Fruit fly (Drosophila melanogaster): ENCODE data around the gene Syx17.

Gene Syx17

DNA sequence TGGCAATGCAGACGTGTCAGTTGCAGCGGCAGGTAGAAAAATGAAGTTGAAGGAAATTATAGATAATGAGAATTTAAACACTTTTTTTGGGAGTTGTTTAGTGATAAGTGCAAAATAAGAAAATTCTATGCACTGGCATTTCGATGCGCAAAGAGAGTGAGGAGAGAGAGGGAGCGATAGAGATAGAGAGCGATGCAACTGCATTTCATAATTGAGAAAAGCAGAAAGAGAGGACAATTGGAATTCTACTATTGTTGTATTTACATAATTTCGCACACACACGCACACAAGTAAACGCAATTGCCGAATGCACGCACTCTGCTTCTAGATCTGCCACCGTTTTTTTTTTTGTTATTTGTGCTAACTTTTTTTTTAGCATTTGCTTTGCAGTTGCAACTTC lies 39.8 kb upstream of the Syx17 start (continued):
- TF ChIP-seq CG31365 (tag; optimal IDR thresholded peaks at IDR 0.05) (no peak), Camta (GFP tag; optimal IDR thresholded peaks at IDR 0.05) (no peak), CG34224 (GFP tag; IDR thresholded peaks at IDR 0.05; ENCODE audit: partially characterized antibody) (no peak), ems (GFP tag; optimal IDR thresholded peaks at IDR 0.05) (no peak), gem (tag; optimal IDR thresholded peaks at IDR 0.05) (no peak), amos (GFP tag; IDR thresholded peaks at IDR 0.05; ENCODE audit: partially characterized antibody) (no peak), CG12744 (GFP tag; optimal IDR thresholded peaks at IDR 0.05) (no peak), CG15479 (GFP tag; optimal IDR thresholded peaks at IDR 0.05) (peak; percentile 78), rib (GFP tag; IDR thresholded peaks at IDR 0.05) (no peak), bsh (GFP tag; optimal IDR thresholded peaks at IDR 0.05) (peak in 1 of 2 experiments; percentile 4), CG14667 (GFP tag; IDR thresholded peaks at IDR 0.05) (no peak), gro (GFP tag; optimal IDR thresholded peaks at IDR 0.05) (no peak), lov (optimal IDR thresholded peaks at IDR 0.05) (no peak), lov (GFP tag; IDR thresholded peaks at IDR 0.05) (no peak), Bteb2 (GFP tag; optimal IDR thresholded peaks at IDR 0.05) (no peak), CG6689 (GFP tag; IDR thresholded peaks at IDR 0.05) (no peak), lab (GFP tag; optimal IDR thresholded peaks at IDR 0.05) (no peak), Antp (GFP tag; optimal IDR thresholded peaks at IDR 0.05) (no peak), trem (tag; optimal IDR thresholded peaks at IDR 0.05) (no peak), twi (tag; optimal IDR thresholded peaks at IDR 0.05) (no peak), CG2889 (GFP tag; IDR thresholded peaks at IDR 0.05) (no peak), CG30020 (tag; optimal IDR thresholded peaks at IDR 0.05) (no peak), Neu2 (GFP tag; optimal IDR thresholded peaks at IDR 0.05; ENCODE audit: borderline replicate concordance) (peak; percentile 79), caup (GFP tag; optimal IDR thresholded peaks at IDR 0.05; ENCODE audit: severe bottlenecking) (no peak), Dfd (GFP tag; optimal IDR thresholded peaks at IDR 0.05) (no peak), yki (optimal IDR thresholded peaks at IDR 0.05) (peak; percentile 44), CG12104 (GFP tag; optimal IDR thresholded peaks at IDR 0.05) (no peak), Lpt (GFP tag; optimal IDR thresholded peaks at IDR 0.05) (no peak), shn (GFP tag; optimal IDR thresholded peaks at IDR 0.05) (no peak), CG17385 (GFP tag; optimal IDR thresholded peaks at IDR 0.05) (no peak)

DNA sequence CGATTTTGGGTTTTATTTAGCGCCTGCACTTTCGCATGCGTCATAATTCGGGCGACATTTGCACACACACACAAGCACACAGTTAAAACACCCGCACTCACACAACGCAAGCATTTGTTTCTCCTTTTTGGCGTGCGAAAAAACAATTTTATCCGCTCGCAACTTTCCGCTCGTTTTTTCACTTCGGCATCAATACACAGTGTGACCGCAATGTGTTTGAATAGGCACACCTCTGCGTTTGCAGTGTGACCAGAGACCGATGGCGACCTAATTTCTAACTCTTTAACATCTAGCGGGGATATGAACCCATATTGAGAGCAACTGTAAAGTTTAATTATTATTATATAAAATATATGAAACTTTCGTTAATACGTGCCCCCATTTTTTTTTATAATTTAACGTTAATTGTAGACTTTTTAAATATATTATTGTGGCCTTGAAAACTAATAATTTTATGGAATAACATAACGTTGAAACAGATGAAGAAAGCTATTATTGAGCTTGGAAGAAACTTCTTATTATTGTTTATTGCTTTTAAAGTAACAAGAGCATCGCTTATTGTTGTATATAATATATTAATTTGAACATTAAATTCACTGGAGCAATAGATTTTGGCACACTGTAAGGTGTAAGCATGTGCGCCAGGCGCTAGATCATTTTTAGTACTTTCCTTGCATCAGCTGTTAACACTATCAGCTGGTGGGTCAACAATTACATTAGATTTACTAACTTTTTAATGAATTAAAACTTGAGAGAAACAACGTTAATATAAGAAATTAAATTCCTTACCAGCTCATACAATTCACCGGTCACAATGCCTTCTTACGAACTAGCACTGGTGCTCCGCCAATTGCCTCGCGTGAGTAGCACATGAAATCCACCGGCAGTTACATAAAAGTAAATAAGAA lies 39.1 kb upstream of the Syx17 start, which contains the start of the genes Cip4 and mRpS6:
Gene Cip4 (minus strand): TSS at position 216 of the 908 bp plus-strand sequence.
Gene mRpS6 (plus strand): TSS at position 664 of the 908 bp plus-strand sequence.
- TF ChIP-seq CG10267 (tag; optimal IDR thresholded peaks at IDR 0.05) (peak; percentile 78), CG17912 (GFP tag; optimal IDR thresholded peaks at IDR 0.05) (no peak), Ssrp (tag; optimal IDR thresholded peaks at IDR 0.05) (peak; percentile 79), Nf-YA (GFP tag; IDR thresholded peaks at IDR 0.05) (0 out of 2 replicates have a peak, but pooled peaks have one; percentile 5), seq (GFP tag; IDR thresholded peaks at IDR 0.05) (peak; percentile 83), en (GFP tag; optimal IDR thresholded peaks at IDR 0.05) (no peak), Mad (GFP tag; optimal IDR thresholded peaks at IDR 0.05) (peak; percentile 35), eyg (GFP tag; optimal IDR thresholded peaks at IDR 0.05) (no peak), peb (GFP tag; IDR thresholded peaks at IDR 0.05) (peak; percentile 63; the same call in 1 of the 2 replicates), CG1233 (GFP tag; optimal IDR thresholded peaks at IDR 0.05) (peak; percentile 84), ftz-f1 (GFP tag; optimal IDR thresholded peaks at IDR 0.05) (no peak), CG6175 (GFP tag; IDR thresholded peaks at IDR 0.05) (no peak), CG10959 (GFP tag; IDR thresholded peaks at IDR 0.05) (no peak), lmd (GFP tag; IDR thresholded peaks at IDR 0.05) (peak; percentile 51; the same call in 1 of the 2 replicates), HLH54F (GFP tag; optimal IDR thresholded peaks at IDR 0.05) (peak; percentile 39), CG34376 (GFP tag; optimal IDR thresholded peaks at IDR 0.05) (peak; percentile 47), Dip3 (GFP tag; optimal IDR thresholded peaks at IDR 0.05) (peak; percentile 62), CG12104 (GFP tag; optimal IDR thresholded peaks at IDR 0.05) (peak; percentile 66), CG1602 (GFP tag; optimal IDR thresholded peaks at IDR 0.05) (peak; percentile 83), sisA (GFP tag; IDR thresholded peaks at IDR 0.05) (peak; percentile 77), CG11723 (GFP tag; optimal IDR thresholded peaks at IDR 0.05) (peak; percentile 33), CG13296 (GFP tag; optimal IDR thresholded peaks at IDR 0.05) (peak; percentile 69)
